Fruit fly (Drosophila melanogaster) whole organism, prepupa: ENCODE measurements around the gene CG34007.

Source experiments
- CG10669 ChIP-seq: fragments of 200-800 bp; sonication (Bioruptor generic); optimal IDR thresholded peaks from 3 replicates; lab custom pipeline; 2018; ENCODE audit warnings: missing biosample characterization, mild to moderate bottlenecking, missing genetic modification characterization, moderate library complexity
- CG11294 ChIP-seq: fragments of 200-800 bp; sonication (Bioruptor generic); IDR thresholded peaks from 2 replicates; pipeline ENCODE4 v1.3.6; 2022; ENCODE audit warnings: missing biosample characterization, missing genetic modification characterization
- CG11762 ChIP-seq: fragments of 200-800 bp; sonication (Bioruptor generic); optimal IDR thresholded peaks from 3 replicates; lab custom pipeline; 2016; ENCODE audit warnings: missing biosample characterization, missing genetic modification characterization; ENCODE audit not compliant: insufficient read depth
- CG11902 ChIP-seq: fragments of 200-800 bp; sonication (Bioruptor generic); optimal IDR thresholded peaks from 3 replicates; lab custom pipeline; 2016; ENCODE audit warnings: missing biosample characterization, missing genetic modification characterization
- CG15336 ChIP-seq: fragments of 200-800 bp; sonication (Bioruptor generic); IDR thresholded peaks from 2 replicates; pipeline ENCODE4 v1.3.6; 2022; ENCODE audit warnings: missing biosample characterization, missing genetic modification characterization
- CG16779 ChIP-seq: fragments of 200-800 bp; sonication (Bioruptor generic); optimal IDR thresholded peaks from 3 replicates; lab custom pipeline; 2017; ENCODE audit warnings: missing biosample characterization, mild to moderate bottlenecking, missing genetic modification characterization
- CG3032 ChIP-seq: fragments of 200-800 bp; optimal IDR thresholded peaks from 2 replicates; lab custom pipeline; 2019; ENCODE audit warnings: missing biosample characterization, mild to moderate bottlenecking, missing genetic modification characterization, moderate library complexity
- CG6163 ChIP-seq: fragments of 200-800 bp; sonication (Bioruptor generic); IDR thresholded peaks from 3 replicates; pipeline ENCODE4 v1.3.6; 2022; ENCODE audit warnings: missing biosample characterization, missing genetic modification characterization
- CG6276 ChIP-seq: fragments of 200-800 bp; sonication (Bioruptor generic); optimal IDR thresholded peaks from 2 replicates; lab custom pipeline; 2017; ENCODE audit warnings: missing biosample characterization, mild to moderate bottlenecking, missing genetic modification characterization
- CG6808 ChIP-seq: fragments of 200-800 bp; sonication (Bioruptor generic); optimal IDR thresholded peaks from 3 replicates; lab custom pipeline; 2017; ENCODE audit warnings: missing biosample characterization, missing genetic modification characterization, mild to moderate bottlenecking, moderate library complexity, missing genetic modification reagents
- CG6854 ChIP-seq: fragments of 200-800 bp; sonication (Bioruptor generic); optimal IDR thresholded peaks from 2 replicates; lab custom pipeline; 2017; ENCODE audit warnings: missing biosample characterization, mild to moderate bottlenecking, missing genetic modification characterization
- CG8119 ChIP-seq: fragments of 200-800 bp; sonication (Bioruptor generic); IDR thresholded peaks from 3 replicates; pipeline ENCODE4 v1.3.6; 2022; ENCODE audit warnings: missing biosample characterization, missing genetic modification characterization
- CG8319 ChIP-seq: fragments of 200-800 bp; sonication (Bioruptor generic); optimal IDR thresholded peaks from 3 replicates; lab custom pipeline; 2016; ENCODE audit warnings: missing biosample characterization, missing genetic modification characterization
- CG9139 ChIP-seq: fragments of 200-800 bp; sonication (Bioruptor generic); optimal IDR thresholded peaks from 3 replicates; lab custom pipeline; 2017; ENCODE audit warnings: missing biosample characterization, mild to moderate bottlenecking, missing genetic modification characterization
- Eip75B ChIP-seq: fragments of 200-800 bp; sonication (Bioruptor generic); optimal IDR thresholded peaks from 3 replicates; lab custom pipeline; 2016; ENCODE audit warnings: missing biosample characterization, missing genetic modification characterization
- Eip78C ChIP-seq: fragments of 200-800 bp; sonication (Bioruptor generic); peaks from one replicate; lab custom pipeline; 2016; ENCODE audit warnings: missing biosample characterization, missing genetic modification characterization
- Eip93F ChIP-seq: fragments of 200-800 bp; sonication (Bioruptor generic); optimal IDR thresholded peaks from 2 replicates; lab custom pipeline; 2016; ENCODE audit warnings: missing biosample characterization, mild to moderate bottlenecking, missing genetic modification characterization
- Ets21C ChIP-seq: fragments of 200-800 bp; sonication (Bioruptor generic); optimal IDR thresholded peaks from 3 replicates; lab custom pipeline; 2016; ENCODE audit warnings: missing biosample characterization, missing genetic modification characterization
- Hr38 ChIP-seq: sonication (Bioruptor generic); optimal IDR thresholded peaks from 2 replicates; lab custom pipeline; 2016; ENCODE audit warnings: missing biosample characterization, missing genetic modification characterization
- OdsH ChIP-seq: fragments of 200-800 bp; sonication (Bioruptor generic); optimal IDR thresholded peaks from 3 replicates; lab custom pipeline; 2016; ENCODE audit warnings: missing biosample characterization, missing genetic modification characterization
- Sox15 ChIP-seq: fragments of 200-800 bp; sonication (Bioruptor generic); optimal IDR thresholded peaks from 3 replicates; lab custom pipeline; 2016; ENCODE audit warnings: missing biosample characterization, missing genetic modification characterization
- achi ChIP-seq: fragments of 200-800 bp; sonication (Bioruptor generic); optimal IDR thresholded peaks from 3 replicates; lab custom pipeline; 2016; ENCODE audit warnings: missing biosample characterization, missing genetic modification characterization
- dsx ChIP-seq: fragments of 200-800 bp; optimal IDR thresholded peaks from 3 replicates; lab custom pipeline; 2019; ENCODE audit warnings: missing biosample characterization, mild to moderate bottlenecking, missing genetic modification characterization, moderate library complexity; ENCODE audit not compliant: poor library complexity, severe bottlenecking
- eg ChIP-seq: fragments of 200-800 bp; sonication (Bioruptor generic); IDR thresholded peaks from 3 replicates; pipeline ENCODE4 v1.3.6; 2022; ENCODE audit warnings: missing biosample characterization, missing genetic modification characterization
- esn ChIP-seq: fragments of 200-800 bp; sonication (Bioruptor generic); optimal IDR thresholded peaks from 2 replicates; lab custom pipeline; 2016; ENCODE audit warnings: missing biosample characterization, mild to moderate bottlenecking, missing genetic modification characterization, moderate library complexity
- fd85E ChIP-seq: fragments of 200-800 bp; sonication (Bioruptor generic); optimal IDR thresholded peaks from 3 replicates; lab custom pipeline; 2016; ENCODE audit warnings: missing biosample characterization, missing genetic modification characterization
- salr ChIP-seq, 2 experiments: fragments of 200-800 bp; sonication (Bioruptor generic); optimal IDR thresholded peaks; 3 replicates each; lab custom pipeline; 2016 to 2018; ENCODE audit warnings: missing biosample characterization in 2 of 2, missing genetic modification characterization in 2 of 2, mild to moderate bottlenecking in 1 of 2
- spab ChIP-seq: fragments of 200-800 bp; sonication (Bioruptor generic); optimal IDR thresholded peaks from 2 replicates; lab custom pipeline; 2017; ENCODE audit warnings: missing biosample characterization, mild to moderate bottlenecking, missing genetic modification characterization, missing genetic modification reagents
- ss ChIP-seq, 2 experiments: fragments of 200-800 bp; sonication (Bioruptor generic); optimal IDR thresholded peaks; 2 replicates in 1 of 2; 3 replicates in 1 of 2; lab custom pipeline; 2017 to 2018; ENCODE audit warnings: mild to moderate bottlenecking in 2 of 2, missing biosample characterization in 2 of 2, missing genetic modification characterization in 2 of 2, moderate library complexity in 1 of 2
- svp ChIP-seq: fragments of 200-800 bp; sonication (Bioruptor generic); peaks from one replicate; lab custom pipeline; 2016; ENCODE audit warnings: missing biosample characterization, missing genetic modification characterization
- topi ChIP-seq: fragments of 200-800 bp; sonication (Bioruptor generic); optimal IDR thresholded peaks from 3 replicates; lab custom pipeline; 2016; ENCODE audit warnings: missing biosample characterization, missing genetic modification characterization
- vri ChIP-seq: fragments of 200-800 bp; sonication (Bioruptor generic); optimal IDR thresholded peaks from 3 replicates; lab custom pipeline; 2016; ENCODE audit warnings: missing biosample characterization, mild to moderate bottlenecking, missing genetic modification characterization

CG34007 gene

DNA sequence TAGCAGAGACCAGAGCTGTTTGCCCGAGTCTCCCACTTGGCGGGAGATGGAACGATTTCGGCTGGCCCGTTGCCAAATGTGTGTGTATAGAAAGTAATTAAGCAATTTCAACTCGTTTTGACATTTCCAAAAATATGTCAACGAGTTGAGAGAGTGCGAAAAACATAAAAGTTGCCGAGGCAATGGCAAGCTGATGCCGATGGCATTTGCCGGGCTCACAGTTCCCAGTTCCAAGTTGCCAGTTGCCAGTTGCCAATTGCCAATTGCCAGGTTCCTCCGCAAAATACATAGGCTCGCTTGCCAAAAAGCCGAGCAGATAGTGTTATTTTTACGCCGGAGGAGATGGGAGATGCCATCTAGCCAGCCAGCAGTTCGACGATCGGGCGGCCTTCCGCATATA is 11.2 kb upstream of the CG34007 start:
- no peak for TF ChIP-seq vri (GFP tag; lab: Kevin White, UChicago)
- no peak for TF ChIP-seq CG3032 (tag; lab: Kevin White, UChicago)
- TF ChIP-seq CG15336 (GFP tag; lab: Robert Waterston, UW) = no peak

DNA sequence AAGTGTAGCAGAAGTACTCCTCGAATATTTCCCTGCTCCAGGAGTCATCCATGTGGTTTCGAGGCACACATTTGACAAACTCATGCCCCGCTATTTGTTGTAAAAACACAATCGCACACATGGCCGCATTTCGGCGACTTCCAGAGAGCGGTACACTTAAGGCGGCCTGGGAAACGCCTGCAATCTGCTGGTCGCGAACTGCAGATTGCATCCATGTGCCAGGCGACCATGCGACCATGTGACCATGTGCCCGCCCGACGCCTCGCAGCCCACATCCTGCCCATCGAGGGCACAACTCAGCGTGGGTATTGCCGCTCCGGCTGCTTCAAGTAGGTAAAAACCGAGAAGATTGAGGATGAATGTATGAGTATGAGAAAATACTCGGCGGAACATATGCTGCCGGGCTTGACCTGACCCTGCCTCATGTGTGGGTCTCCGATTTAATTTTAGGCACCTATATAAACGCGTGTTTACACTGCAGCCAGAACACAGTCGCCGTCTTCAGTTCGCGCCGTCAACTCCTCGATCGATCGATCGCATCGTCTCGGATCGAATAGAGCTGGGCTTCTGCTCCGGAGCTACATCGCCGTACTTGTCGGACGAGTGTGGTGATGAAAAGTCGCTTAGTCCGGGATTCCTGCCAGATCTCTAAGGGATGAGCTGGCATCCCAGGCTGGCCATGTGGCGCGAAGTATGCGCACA is 8.6 kb upstream of the CG34007 start:
- TF ChIP-seq topi (GFP tag; lab: Kevin White, UChicago) (no peak), svp (GFP tag; lab: Kevin White, UChicago) (peak; percentile 5)

dm6 chr2L:20486752-20487141 is 8.1 kb upstream of the CG34007 start:
- TF ChIP-seq eg (0 out of 3 replicates have a peak, but pooled peaks have one; percentile 26), CG16779 (peak; percentile 18), CG8319 (no peak), dsx (GFP tag; lab: Kevin White, UChicago) (peak; percentile 17), CG15336 (GFP tag; lab: Robert Waterston, UW) (0 out of 2 replicates have a peak, but pooled peaks have one; percentile 19), Eip93F (no peak), CG6854 (GFP tag; lab: Kevin White, UChicago) (peak; percentile 69), topi (GFP tag; lab: Kevin White, UChicago) (no peak), CG3032 (tag; lab: Kevin White, UChicago) (peak; percentile 10), ss (GFP tag; optimal IDR thresholded peaks at IDR 0.05; lab: Kevin White, UChicago) (peak; percentile 18 to 68), OdsH (GFP tag; lab: Kevin White, UChicago) (no peak), CG6808 (peak; percentile 29), spab (peak; percentile 27), Hr38 (GFP tag; lab: Kevin White, UChicago) (no peak), esn (GFP tag; lab: Kevin White, UChicago) (no peak), svp (GFP tag; lab: Kevin White, UChicago) (peak; percentile 29), CG9139 (GFP tag; lab: Kevin White, UChicago) (peak; percentile 20), CG6276 (GFP tag; lab: Kevin White, UChicago) (no peak)
- TF ChIP-seq, all 60 proteins: peak for 11

DNA sequence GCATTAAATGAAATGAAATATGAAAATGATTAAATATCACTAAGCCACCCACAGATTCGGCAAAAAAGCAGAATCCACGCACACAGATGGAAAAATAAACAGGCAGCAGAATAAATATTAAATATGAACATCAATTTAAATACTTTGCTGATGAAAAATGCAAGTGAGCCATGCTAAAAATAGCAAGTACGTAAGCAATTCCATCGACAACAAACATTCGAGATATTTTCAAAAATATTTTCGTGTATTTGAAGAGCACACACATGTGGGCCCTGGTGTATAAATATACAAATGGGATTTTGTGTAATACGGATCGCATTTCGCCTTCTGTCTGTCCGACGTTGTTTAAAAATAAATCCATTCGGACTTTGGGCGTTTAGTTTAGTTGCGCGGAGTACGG is 7.1 kb upstream of the CG34007 start:
- TF ChIP-seq CG6163 (GFP tag; lab: Robert Waterston, UW) = no peak
- TF ChIP-seq esn (GFP tag; lab: Kevin White, UChicago) = no peak
- TF ChIP-seq fd85E (GFP tag; lab: Kevin White, UChicago) = no peak
- no peak for TF ChIP-seq Sox15 (GFP tag; lab: Kevin White, UChicago)

dm6 chr2L:20488128-20488527 is 6.7 kb upstream of the CG34007 start:
- TF ChIP-seq CG11762 = no peak
- peak; percentile 21 for TF ChIP-seq Eip78C (GFP tag; lab: Kevin White, UChicago)

DNA sequence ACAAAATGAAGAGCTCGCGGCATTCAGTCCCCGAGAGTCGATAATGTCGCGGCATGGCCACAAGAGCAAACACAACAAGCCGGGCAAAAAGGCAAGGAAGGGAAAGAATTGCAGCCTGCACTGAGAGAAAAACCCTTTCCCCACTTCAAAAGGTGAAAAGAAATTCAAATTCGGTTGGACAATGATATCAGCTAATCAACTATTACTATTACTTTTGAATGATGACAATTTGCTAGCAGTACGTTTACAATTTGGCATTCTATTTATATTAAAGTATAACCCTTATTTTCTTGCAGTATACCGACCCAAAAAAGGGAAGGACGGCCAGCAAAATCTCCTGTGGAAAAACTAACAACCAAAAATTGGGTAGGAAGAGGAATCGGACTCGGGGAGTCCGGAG is 32.2 kb downstream of the CG34007 start:
- TF ChIP-seq CG11902 (GFP tag; lab: Kevin White, UChicago) (no peak), CG8119 (GFP tag; lab: Robert Waterston, UW) (no peak), Ets21C (GFP tag; lab: Kevin White, UChicago) (no peak)

DNA sequence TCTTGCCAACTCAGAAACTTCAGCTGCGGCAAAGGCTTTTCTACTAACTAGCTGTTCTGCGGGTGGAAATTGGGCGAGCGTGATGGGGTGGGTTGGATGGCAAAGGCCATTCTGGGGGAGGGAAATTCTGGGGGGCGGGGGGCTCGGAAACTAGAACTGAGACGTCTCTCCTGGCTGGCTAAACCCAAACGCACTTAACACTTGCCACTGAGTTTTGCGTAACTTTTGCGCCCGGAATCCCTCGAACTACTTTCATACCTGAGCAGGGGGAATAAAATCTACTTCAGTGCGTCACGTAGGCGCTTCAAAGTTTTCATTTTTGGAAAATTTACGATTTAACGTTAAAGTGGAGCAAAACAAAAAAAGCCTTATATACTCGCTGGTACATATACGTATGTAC is 35.9 kb downstream of the CG34007 start, which contains the start of gene CG44270:
TSS of gene CG44270 (plus strand) at position 301 of the 400 bp plus-strand sequence.
- TF ChIP-seq dsx (GFP tag; lab: Kevin White, UChicago) (no peak), achi (GFP tag; lab: Kevin White, UChicago) (no peak), CG11294 (no peak), ss (GFP tag; optimal IDR thresholded peaks at IDR 0.05; lab: Kevin White, UChicago) (no peak), CG8319 (no peak), salr (GFP tag; optimal IDR thresholded peaks at IDR 0.05; lab: Kevin White, UChicago) (no peak), CG10669 (GFP tag; lab: Kevin White, UChicago) (no peak), vri (GFP tag; lab: Kevin White, UChicago) (no peak), Eip75B (no peak)
